Worm (Caenorhabditis elegans): ENCODE results near the gene grl-14.
A peak's percentile ranks its signal among the peaks of the same experiment; 100 is the strongest.

The grl-14 gene

ce11 chrV:20778257-20778697, 47.1 kb upstream of the grl-14 start (continued):
- TF ChIP-seq snu-23 (GFP tag; optimal IDR thresholded peaks at IDR 0.05), result peak; percentile 100
- TF ChIP-seq nhr-20 (tag; optimal IDR thresholded peaks at IDR 0.05), result peak; percentile 100
- peak; percentile 59 for TF ChIP-seq ceh-63 (GFP tag; optimal IDR thresholded peaks at IDR 0.05)
- peak; percentile 73 for TF ChIP-seq snpc-4 (tag; optimal IDR thresholded peaks at IDR 0.05)
- peak; percentile 90 for TF ChIP-seq pqm-1 (tag; optimal IDR thresholded peaks at IDR 0.05)
- TF ChIP-seq fkh-8 (tag; optimal IDR thresholded peaks at IDR 0.05), result peak; percentile 100
- peak; percentile 94 for TF ChIP-seq rnt-1 (tag; optimal IDR thresholded peaks at IDR 0.05)
- TF ChIP-seq fkh-4 (tag; optimal IDR thresholded peaks at IDR 0.05; ENCODE audit: borderline replicate concordance), result peak; percentile 83
- peak; percentile 41 to 98 for TF ChIP-seq egl-27 (tag; optimal IDR thresholded peaks at IDR 0.05)
- TF ChIP-seq mef-2 (tag; optimal IDR thresholded peaks at IDR 0.05), result peak; percentile 94
- peak; percentile 93 for TF ChIP-seq isw-1 (GFP tag; IDR thresholded peaks at IDR 0.05)
- TF ChIP-seq zip-4 (GFP tag; optimal IDR thresholded peaks at IDR 0.05), result peak; percentile 91
- TF ChIP-seq aha-1 (tag; optimal IDR thresholded peaks at IDR 0.05), result peak; percentile 77
- TF ChIP-seq unc-30 (tag; optimal IDR thresholded peaks at IDR 0.05), result peak; percentile 58
- TF ChIP-seq sox-4 (tag; optimal IDR thresholded peaks at IDR 0.05), result peak; percentile 94
- peak; percentile 96 for TF ChIP-seq ceh-8 (GFP tag; optimal IDR thresholded peaks at IDR 0.05)
- TF ChIP-seq ztf-11 (tag; optimal IDR thresholded peaks at IDR 0.05), result peak in 1 of 2 experiments; percentile 95
- TF ChIP-seq swsn-7 (tag; optimal IDR thresholded peaks at IDR 0.05), result peak; percentile 100
- TF ChIP-seq tlp-1 (tag; optimal IDR thresholded peaks at IDR 0.05), result no peak
- TF ChIP-seq C34B4.2 (tag; optimal IDR thresholded peaks at IDR 0.05), result peak; percentile 58
- TF ChIP-seq lsy-2 (tag; optimal IDR thresholded peaks at IDR 0.05), result peak; percentile 94 to 95
- no peak for TF ChIP-seq hlh-17 (GFP tag; optimal IDR thresholded peaks at IDR 0.05; ENCODE audit: borderline replicate concordance)
- TF ChIP-seq egl-13 (tag; optimal IDR thresholded peaks at IDR 0.05), result peak; percentile 98
- peak in 4 of 6 experiments; percentile 48 to 92 (median 86) for TF ChIP-seq elt-3 (tag; optimal IDR thresholded peaks at IDR 0.05)
- peak; percentile 95 for TF ChIP-seq lin-13 (GFP tag; optimal IDR thresholded peaks at IDR 0.05)
- TF ChIP-seq dsc-1 (tag; optimal IDR thresholded peaks at IDR 0.05), result peak; percentile 99
- TF ChIP-seq efl-1 (optimal IDR thresholded peaks at IDR 0.05), result peak; percentile 88 to 96
- peak; percentile 61 to 96 for TF ChIP-seq efl-1 (GFP tag; optimal IDR thresholded peaks at IDR 0.05 in 1 of 2)
- TF ChIP-seq nhr-77 (tag; optimal IDR thresholded peaks at IDR 0.05), result peak; percentile 97
- peak; percentile 99 for TF ChIP-seq tbx-2 (tag; optimal IDR thresholded peaks at IDR 0.05)
- TF ChIP-seq ets-5 (GFP tag; IDR thresholded peaks at IDR 0.05), result no peak
- TF ChIP-seq sptf-1 (tag; optimal IDR thresholded peaks at IDR 0.05), result no peak
- TF ChIP-seq nhr-85 (tag), result peak; percentile 99
- peak; percentile 58 for TF ChIP-seq efl-3 (GFP tag; optimal IDR thresholded peaks at IDR 0.05)
- peak; percentile 40 for TF ChIP-seq lin-15B (tag; optimal IDR thresholded peaks at IDR 0.05)
- peak; percentile 95 for TF ChIP-seq mab-9 (GFP tag; IDR thresholded peaks at IDR 0.05)
- TF ChIP-seq nhr-19 (GFP tag; conservative IDR thresholded peaks at IDR 0.05), result peak; percentile 100
- no peak for TF ChIP-seq nhr-28 (tag; optimal IDR thresholded peaks at IDR 0.05)
- peak; percentile 78 for TF ChIP-seq zag-1 (tag; optimal IDR thresholded peaks at IDR 0.05)
- peak; percentile 90 to 95 (median 92) for TF ChIP-seq ceh-82 (tag; optimal IDR thresholded peaks at IDR 0.05)
- peak; percentile 91 for TF ChIP-seq lin-39 (tag; optimal IDR thresholded peaks at IDR 0.05)
- TF ChIP-seq nhr-71 (tag; optimal IDR thresholded peaks at IDR 0.05), result peak; percentile 100
- peak; percentile 97 for TF ChIP-seq nhr-90 (tag; optimal IDR thresholded peaks at IDR 0.05; ENCODE audit: poor library complexity)
- peak; percentile 41 for TF ChIP-seq Y116A8C.19 (tag; optimal IDR thresholded peaks at IDR 0.05; ENCODE audit: borderline replicate concordance)
- TF ChIP-seq nhr-237 (tag; optimal IDR thresholded peaks at IDR 0.05), result peak; percentile 94
- TF ChIP-seq pag-3 (tag; optimal IDR thresholded peaks at IDR 0.05; ENCODE audit: borderline replicate concordance, insufficient read depth), result no peak
- no peak for TF ChIP-seq nhr-76 (tag; optimal IDR thresholded peaks at IDR 0.05)
- TF ChIP-seq elt-2 (tag; optimal IDR thresholded peaks at IDR 0.05), result peak; percentile 85
- TF ChIP-seq C16A3.4 (tag; optimal IDR thresholded peaks at IDR 0.05), result peak; percentile 97
- peak; percentile 99 for TF ChIP-seq nhr-47 (tag; optimal IDR thresholded peaks at IDR 0.05)
- TF ChIP-seq lin-14 (GFP tag; optimal IDR thresholded peaks at IDR 0.05), result peak; percentile 100
- no peak for TF ChIP-seq F16B12.6 (tag; optimal IDR thresholded peaks at IDR 0.05)

Data from whole organism, L1 larva.